Fruit fly (Drosophila melanogaster) whole organism, prepupa: ENCODE measurements around the gene CG14237.

Experiments
- Blimp-1 ChIP-seq: fragments of 200-800 bp; sonication (Bioruptor generic); optimal IDR thresholded peaks from 3 replicates; lab custom pipeline; 2017; ENCODE audit warnings: missing biosample characterization, missing genetic modification characterization, mild to moderate bottlenecking, moderate library complexity, missing genetic modification reagents
- CG10631 ChIP-seq: fragments of 200-800 bp; sonication (Bioruptor generic); optimal IDR thresholded peaks from 2 replicates; lab custom pipeline; 2016; ENCODE audit warnings: missing biosample characterization, missing genetic modification characterization
- CG10669 ChIP-seq: fragments of 200-800 bp; sonication (Bioruptor generic); optimal IDR thresholded peaks from 3 replicates; lab custom pipeline; 2018; ENCODE audit warnings: missing biosample characterization, mild to moderate bottlenecking, missing genetic modification characterization, moderate library complexity
- CG11902 ChIP-seq: fragments of 200-800 bp; sonication (Bioruptor generic); optimal IDR thresholded peaks from 3 replicates; lab custom pipeline; 2016; ENCODE audit warnings: missing biosample characterization, missing genetic modification characterization
- CG15336 ChIP-seq: fragments of 200-800 bp; sonication (Bioruptor generic); IDR thresholded peaks from 2 replicates; pipeline ENCODE4 v1.3.6; 2022; ENCODE audit warnings: missing biosample characterization, missing genetic modification characterization
- CG1621 ChIP-seq: fragments of 200-800 bp; sonication (Bioruptor generic); optimal IDR thresholded peaks from 3 replicates; lab custom pipeline; 2018; ENCODE audit warnings: missing biosample characterization, mild to moderate bottlenecking, missing genetic modification characterization
- CG3032 ChIP-seq: fragments of 200-800 bp; optimal IDR thresholded peaks from 2 replicates; lab custom pipeline; 2019; ENCODE audit warnings: missing biosample characterization, mild to moderate bottlenecking, missing genetic modification characterization, moderate library complexity
- CG32006 ChIP-seq: fragments of 200-800 bp; sonication (Bioruptor generic); optimal IDR thresholded peaks from 3 replicates; lab custom pipeline; 2017; ENCODE audit warnings: missing biosample characterization, mild to moderate bottlenecking, missing genetic modification characterization
- CG34406 ChIP-seq: fragments of 200-800 bp; sonication (Bioruptor generic); optimal IDR thresholded peaks from 3 replicates; lab custom pipeline; 2016; ENCODE audit warnings: missing biosample characterization, missing genetic modification characterization
- CG4318 ChIP-seq: fragments of 200-800 bp; sonication (Bioruptor generic); optimal IDR thresholded peaks from 3 replicates; lab custom pipeline; 2017; ENCODE audit warnings: missing biosample characterization, mild to moderate bottlenecking, missing genetic modification characterization
- CG6276 ChIP-seq: fragments of 200-800 bp; sonication (Bioruptor generic); optimal IDR thresholded peaks from 2 replicates; lab custom pipeline; 2017; ENCODE audit warnings: missing biosample characterization, mild to moderate bottlenecking, missing genetic modification characterization
- CG6808 ChIP-seq: fragments of 200-800 bp; sonication (Bioruptor generic); optimal IDR thresholded peaks from 3 replicates; lab custom pipeline; 2017; ENCODE audit warnings: missing biosample characterization, missing genetic modification characterization, mild to moderate bottlenecking, moderate library complexity, missing genetic modification reagents
- CG6854 ChIP-seq: fragments of 200-800 bp; sonication (Bioruptor generic); optimal IDR thresholded peaks from 2 replicates; lab custom pipeline; 2017; ENCODE audit warnings: missing biosample characterization, mild to moderate bottlenecking, missing genetic modification characterization
- CG7368 ChIP-seq: fragments of 200-800 bp; sonication (Bioruptor generic); optimal IDR thresholded peaks from 3 replicates; lab custom pipeline; 2016; ENCODE audit warnings: missing biosample characterization, missing genetic modification characterization
- CG8119 ChIP-seq: fragments of 200-800 bp; sonication (Bioruptor generic); IDR thresholded peaks from 3 replicates; pipeline ENCODE4 v1.3.6; 2022; ENCODE audit warnings: missing biosample characterization, missing genetic modification characterization
- CG8319 ChIP-seq: fragments of 200-800 bp; sonication (Bioruptor generic); optimal IDR thresholded peaks from 3 replicates; lab custom pipeline; 2016; ENCODE audit warnings: missing biosample characterization, missing genetic modification characterization
- CG8632 ChIP-seq: fragments of 200-800 bp; sonication (Bioruptor generic); optimal IDR thresholded peaks from 3 replicates; lab custom pipeline; 2016; ENCODE audit warnings: missing biosample characterization, missing genetic modification characterization
- CG9139 ChIP-seq: fragments of 200-800 bp; sonication (Bioruptor generic); optimal IDR thresholded peaks from 3 replicates; lab custom pipeline; 2017; ENCODE audit warnings: missing biosample characterization, mild to moderate bottlenecking, missing genetic modification characterization
- Eip75B ChIP-seq: fragments of 200-800 bp; sonication (Bioruptor generic); optimal IDR thresholded peaks from 3 replicates; lab custom pipeline; 2016; ENCODE audit warnings: missing biosample characterization, missing genetic modification characterization
- Eip78C ChIP-seq: fragments of 200-800 bp; sonication (Bioruptor generic); peaks from one replicate; lab custom pipeline; 2016; ENCODE audit warnings: missing biosample characterization, missing genetic modification characterization
- Eip93F ChIP-seq: fragments of 200-800 bp; sonication (Bioruptor generic); optimal IDR thresholded peaks from 2 replicates; lab custom pipeline; 2016; ENCODE audit warnings: missing biosample characterization, mild to moderate bottlenecking, missing genetic modification characterization
- Ets21C ChIP-seq: fragments of 200-800 bp; sonication (Bioruptor generic); optimal IDR thresholded peaks from 3 replicates; lab custom pipeline; 2016; ENCODE audit warnings: missing biosample characterization, missing genetic modification characterization
- Hr39 ChIP-seq: fragments of 200-800 bp; sonication (Bioruptor generic); optimal IDR thresholded peaks from 2 replicates; lab custom pipeline; 2016; ENCODE audit warnings: missing biosample characterization, missing genetic modification characterization
- Hr4 ChIP-seq: fragments of 200-800 bp; sonication (Bioruptor generic); optimal IDR thresholded peaks from 3 replicates; lab custom pipeline; 2016; ENCODE audit warnings: missing biosample characterization, missing genetic modification characterization
- Lpt ChIP-seq: fragments of 200-800 bp; sonication (Bioruptor generic); optimal IDR thresholded peaks from 3 replicates; lab custom pipeline; 2016; ENCODE audit warnings: missing biosample characterization, missing genetic modification characterization
- Met ChIP-seq: fragments of 200-800 bp; sonication (Bioruptor generic); optimal IDR thresholded peaks from 3 replicates; lab custom pipeline; 2016; ENCODE audit warnings: missing biosample characterization, missing genetic modification characterization
- Smox ChIP-seq: fragments of 200-800 bp; sonication (Bioruptor generic); optimal IDR thresholded peaks from 3 replicates; lab custom pipeline; 2016; ENCODE audit warnings: missing biosample characterization, missing genetic modification characterization
- Sox102F ChIP-seq: fragments of 200-800 bp; sonication (Bioruptor generic); optimal IDR thresholded peaks from 2 replicates; lab custom pipeline; 2016; ENCODE audit warnings: missing biosample characterization, mild to moderate bottlenecking, missing genetic modification characterization
- Sox15 ChIP-seq: fragments of 200-800 bp; sonication (Bioruptor generic); optimal IDR thresholded peaks from 3 replicates; lab custom pipeline; 2016; ENCODE audit warnings: missing biosample characterization, missing genetic modification characterization
- achi ChIP-seq: fragments of 200-800 bp; sonication (Bioruptor generic); optimal IDR thresholded peaks from 3 replicates; lab custom pipeline; 2016; ENCODE audit warnings: missing biosample characterization, missing genetic modification characterization
- acj6 ChIP-seq: fragments of 200-800 bp; sonication (Bioruptor generic); optimal IDR thresholded peaks from 3 replicates; lab custom pipeline; 2016; ENCODE audit warnings: missing biosample characterization, missing genetic modification characterization
- cyc ChIP-seq: fragments of 200-800 bp; sonication (Bioruptor generic); optimal IDR thresholded peaks from 3 replicates; lab custom pipeline; 2016; ENCODE audit warnings: missing biosample characterization, missing genetic modification characterization
- dac ChIP-seq: fragments of 200-800 bp; sonication (Bioruptor generic); optimal IDR thresholded peaks from 2 replicates; lab custom pipeline; 2017; ENCODE audit warnings: missing biosample characterization, mild to moderate bottlenecking, missing genetic modification characterization
- dsx ChIP-seq: fragments of 200-800 bp; optimal IDR thresholded peaks from 3 replicates; lab custom pipeline; 2019; ENCODE audit warnings: missing biosample characterization, mild to moderate bottlenecking, missing genetic modification characterization, moderate library complexity; ENCODE audit not compliant: poor library complexity, severe bottlenecking
- eg ChIP-seq: fragments of 200-800 bp; sonication (Bioruptor generic); IDR thresholded peaks from 3 replicates; pipeline ENCODE4 v1.3.6; 2022; ENCODE audit warnings: missing biosample characterization, missing genetic modification characterization
- fd85E ChIP-seq: fragments of 200-800 bp; sonication (Bioruptor generic); optimal IDR thresholded peaks from 3 replicates; lab custom pipeline; 2016; ENCODE audit warnings: missing biosample characterization, missing genetic modification characterization
- fkh ChIP-seq: fragments of 200-800 bp; sonication (Bioruptor generic); optimal IDR thresholded peaks from 3 replicates; lab custom pipeline; 2017; ENCODE audit warnings: missing biosample characterization, mild to moderate bottlenecking, missing genetic modification characterization, moderate library complexity
- lz ChIP-seq: fragments of 200-800 bp; sonication (Bioruptor generic); optimal IDR thresholded peaks from 3 replicates; lab custom pipeline; 2016; ENCODE audit warnings: missing biosample characterization, missing genetic modification characterization
- net ChIP-seq: fragments of 200-800 bp; sonication (Bioruptor generic); optimal IDR thresholded peaks from 3 replicates; lab custom pipeline; 2016; ENCODE audit warnings: missing biosample characterization, missing genetic modification characterization
- pdm3 ChIP-seq: fragments of 200-800 bp; sonication (Bioruptor generic); optimal IDR thresholded peaks from 3 replicates; lab custom pipeline; 2016; ENCODE audit warnings: missing biosample characterization, missing genetic modification characterization
- salr ChIP-seq, 2 experiments: fragments of 200-800 bp; sonication (Bioruptor generic); optimal IDR thresholded peaks; 3 replicates each; lab custom pipeline; 2016 to 2018; ENCODE audit warnings: missing biosample characterization in 2 of 2, missing genetic modification characterization in 2 of 2, mild to moderate bottlenecking in 1 of 2
- spab ChIP-seq: fragments of 200-800 bp; sonication (Bioruptor generic); optimal IDR thresholded peaks from 2 replicates; lab custom pipeline; 2017; ENCODE audit warnings: missing biosample characterization, mild to moderate bottlenecking, missing genetic modification characterization, missing genetic modification reagents
- ss ChIP-seq, 2 experiments: fragments of 200-800 bp; sonication (Bioruptor generic); optimal IDR thresholded peaks; 2 replicates in 1 of 2; 3 replicates in 1 of 2; lab custom pipeline; 2017 to 2018; ENCODE audit warnings: mild to moderate bottlenecking in 2 of 2, missing biosample characterization in 2 of 2, missing genetic modification characterization in 2 of 2, moderate library complexity in 1 of 2
- topi ChIP-seq: fragments of 200-800 bp; sonication (Bioruptor generic); optimal IDR thresholded peaks from 3 replicates; lab custom pipeline; 2016; ENCODE audit warnings: missing biosample characterization, missing genetic modification characterization
- vri ChIP-seq: fragments of 200-800 bp; sonication (Bioruptor generic); optimal IDR thresholded peaks from 3 replicates; lab custom pipeline; 2016; ENCODE audit warnings: missing biosample characterization, mild to moderate bottlenecking, missing genetic modification characterization

The CG14237 gene

DNA sequence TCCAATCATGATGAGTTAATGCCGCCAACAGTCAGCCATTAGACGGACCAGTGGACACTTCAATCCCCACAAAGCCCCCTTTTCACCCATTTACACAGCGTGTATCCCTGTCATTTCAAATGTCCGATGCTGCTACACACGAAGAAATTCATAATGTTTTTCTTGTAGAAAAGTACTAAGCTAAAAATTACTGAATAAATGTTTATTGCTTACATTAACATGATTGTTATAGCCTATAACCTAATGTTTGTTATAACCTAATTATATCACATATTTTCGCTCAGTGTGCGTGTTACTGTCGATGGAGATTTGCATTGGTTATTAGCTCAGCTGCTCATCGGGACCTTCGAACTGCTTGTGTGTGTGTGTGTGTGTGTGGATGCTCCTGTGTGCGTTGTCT lies 20.1 kb upstream of the CG14237 start (continued):
- TF ChIP-seq Smox (GFP tag; lab: Kevin White, UChicago) (peak; percentile 44), CG10669 (GFP tag; lab: Kevin White, UChicago) (peak; percentile 31), CG8632 (no peak), Eip78C (GFP tag; lab: Kevin White, UChicago) (peak; percentile 81), CG9139 (GFP tag; lab: Kevin White, UChicago) (no peak), Met (GFP tag; lab: Kevin White, UChicago) (peak; percentile 58), dac (GFP tag; lab: Kevin White, UChicago) (peak; percentile 29), Ets21C (GFP tag; lab: Kevin White, UChicago) (peak; percentile 46), Eip93F (GFP tag; lab: Kevin White, UChicago) (no peak), CG4318 (GFP tag; lab: Kevin White, UChicago) (peak; percentile 23), CG3032 (tag; lab: Kevin White, UChicago) (peak; percentile 1), CG10631 (peak; percentile 4), vri (GFP tag; lab: Kevin White, UChicago) (peak; percentile 3), CG15336 (GFP tag; lab: Robert Waterston, UW) (peak; percentile 53), Lpt (GFP tag; lab: Kevin White, UChicago) (peak; percentile 57), cyc (GFP tag; lab: Kevin White, UChicago) (peak; percentile 65), Eip75B (GFP tag; lab: Kevin White, UChicago) (peak; percentile 36), CG34406 (GFP tag; lab: Kevin White, UChicago) (peak; percentile 30), net (peak; percentile 46), ss (GFP tag; optimal IDR thresholded peaks at IDR 0.05; lab: Kevin White, UChicago) (no peak), salr (GFP tag; optimal IDR thresholded peaks at IDR 0.05; lab: Kevin White, UChicago) (peak in 1 of 2 experiments; percentile 29), CG8119 (GFP tag; lab: Robert Waterston, UW) (peak; percentile 63; the same call in 2 of the 3 replicates), CG1621 (peak; percentile 25), achi (peak; percentile 54), Blimp-1 (no peak), topi (GFP tag; lab: Kevin White, UChicago) (peak; percentile 57), eg (peak; percentile 82), Sox102F (GFP tag; lab: Kevin White, UChicago) (peak; percentile 42), CG32006 (GFP tag; lab: Kevin White, UChicago) (peak; percentile 62), dsx (GFP tag; lab: Kevin White, UChicago) (no peak)

DNA sequence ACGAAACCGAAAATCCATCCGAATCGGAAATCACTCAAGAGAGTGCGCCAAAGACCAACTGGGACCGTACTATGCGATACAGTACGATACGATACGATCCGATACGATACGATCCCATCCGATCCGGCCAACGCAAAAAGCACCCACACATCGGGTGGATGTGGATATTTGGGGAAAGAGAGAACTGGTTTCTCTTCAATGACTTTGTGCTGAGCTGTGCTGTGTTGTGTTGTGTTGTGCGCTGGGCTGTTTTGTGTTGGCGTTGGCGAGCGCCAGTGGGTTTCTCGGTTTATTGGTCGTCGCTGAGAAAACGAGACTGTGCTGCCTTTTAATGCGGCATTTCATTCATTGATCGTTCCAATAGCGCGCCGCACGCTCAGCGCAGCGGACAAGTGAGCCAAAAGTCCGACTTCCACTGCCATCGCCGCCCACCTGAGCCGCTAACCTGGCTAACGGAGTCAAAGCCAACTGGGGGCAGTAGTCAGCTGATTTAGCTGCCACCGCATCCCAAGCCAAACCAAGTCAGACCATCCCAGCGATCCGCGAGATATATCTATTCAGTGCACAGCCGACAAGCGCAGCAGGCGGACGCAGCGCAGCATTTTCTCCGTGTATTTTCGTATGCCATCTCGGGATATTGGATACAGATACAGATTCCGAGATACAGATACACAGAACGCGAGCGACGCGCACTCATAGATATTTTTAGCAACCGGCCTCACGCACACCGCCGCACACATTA lies 16.1 kb upstream of the CG14237 start, which contains the start of gene tx:
TSS of gene tx (plus strand) at position 324 of the 742 bp plus-strand sequence.
- TF ChIP-seq CG6276 (GFP tag; lab: Kevin White, UChicago) = peak; percentile 16
- TF ChIP-seq lz (GFP tag; lab: Kevin White, UChicago) = no peak
- TF ChIP-seq spab = no peak
- no peak for TF ChIP-seq Ets21C (GFP tag; lab: Kevin White, UChicago)
- TF ChIP-seq CG8319 (GFP tag; lab: Kevin White, UChicago) = no peak
- peak; percentile 75 for TF ChIP-seq CG6854 (GFP tag; lab: Kevin White, UChicago)
- TF ChIP-seq Sox15 (GFP tag; lab: Kevin White, UChicago) = no peak
- no peak for TF ChIP-seq CG8632
- TF ChIP-seq CG32006 (GFP tag; lab: Kevin White, UChicago) = peak; percentile 15
- TF ChIP-seq CG8119 (GFP tag; lab: Robert Waterston, UW) = no peak
- TF ChIP-seq CG4318 (GFP tag; lab: Kevin White, UChicago) = no peak
- TF ChIP-seq Met (GFP tag; lab: Kevin White, UChicago) = no peak
- no peak for TF ChIP-seq fkh (GFP tag; lab: Kevin White, UChicago)
- TF ChIP-seq eg = peak; percentile 38; the same call in 2 of the 3 replicates
- TF ChIP-seq pdm3 (GFP tag; lab: Kevin White, UChicago) = no peak
- no peak for TF ChIP-seq acj6
- TF ChIP-seq CG10669 (GFP tag; lab: Kevin White, UChicago) = no peak
- TF ChIP-seq CG7368 (GFP tag; lab: Kevin White, UChicago) = no peak
- peak; percentile 73 for TF ChIP-seq Blimp-1
- TF ChIP-seq ss (GFP tag; optimal IDR thresholded peaks at IDR 0.05; lab: Kevin White, UChicago) = peak in 1 of 2 experiments; percentile 2
- TF ChIP-seq Hr39 (GFP tag; lab: Kevin White, UChicago) = no peak
- no peak for TF ChIP-seq vri (GFP tag; lab: Kevin White, UChicago)
- peak; percentile 18 for TF ChIP-seq CG6808
- no peak for TF ChIP-seq CG15336 (GFP tag; lab: Robert Waterston, UW)
- peak; percentile 10 for TF ChIP-seq Lpt (GFP tag; lab: Kevin White, UChicago)
- no peak for TF ChIP-seq net
- TF ChIP-seq Smox (GFP tag; lab: Kevin White, UChicago) = no peak
- TF ChIP-seq CG3032 (tag; lab: Kevin White, UChicago) = no peak
- no peak for TF ChIP-seq CG34406 (GFP tag; lab: Kevin White, UChicago)
- no peak for TF ChIP-seq fd85E (GFP tag; lab: Kevin White, UChicago)
- TF ChIP-seq cyc (GFP tag; lab: Kevin White, UChicago) = no peak
- TF ChIP-seq CG11902 (GFP tag; lab: Kevin White, UChicago) = no peak
- TF ChIP-seq dsx (GFP tag; lab: Kevin White, UChicago) = no peak
- TF ChIP-seq Hr4 (GFP tag; lab: Kevin White, UChicago) = no peak
- TF ChIP-seq CG1621 = peak; percentile 41
